Worm (Caenorhabditis elegans) whole organism, L4 larva: Measurements from ENCODE around the gene F46F5.8.
"Not testable (repeated sequence)": the region's sequence is repeated elsewhere in the genome, so short reads cannot be mapped to it uniquely, and the experiment has no call there.

ENCODE experiments used
- D1046.2 ChIP-seq: fragments of 200-800 bp; sonication (Bioruptor generic); IDR thresholded peaks from 2 replicates; pipeline ENCODE4 v1.3.6; 2022; ENCODE audit warnings: missing genetic modification characterization, missing compliant biosample characterization
- F10B5.3 ChIP-seq: sonication (generic microtip); optimal IDR thresholded peaks from 2 replicates; lab custom pipeline; 2016; ENCODE audit warnings: mild to moderate bottlenecking, missing genetic modification characterization, missing compliant biosample characterization
- T26A8.4 ChIP-seq: fragments of 200-800 bp; sonication (Bioruptor generic); IDR thresholded peaks from 2 replicates; pipeline ENCODE4 v1.3.6; 2022; ENCODE audit warnings: missing genetic modification characterization, missing compliant biosample characterization
- Y5F2A.4 ChIP-seq: fragments of 200-800 bp; sonication (Bioruptor generic); optimal IDR thresholded peaks from 2 replicates; lab custom pipeline; 2018; ENCODE audit warnings: mild to moderate bottlenecking, missing genetic modification characterization, missing compliant biosample characterization
- ZK337.2 ChIP-seq: fragments of 200-800 bp; sonication (Bioruptor generic); IDR thresholded peaks from 2 replicates; pipeline ENCODE4 v1.3.6; 2022; ENCODE audit warnings: missing genetic modification reagents, missing genetic modification characterization, missing compliant biosample characterization
- aha-1 ChIP-seq: fragments of 150-350 bp; peaks from one replicate; lab custom pipeline; 2014; ENCODE audit warnings: missing biosample characterization, missing genetic modification characterization
- ceh-32 ChIP-seq: sonication (generic microtip); optimal IDR thresholded peaks from 2 replicates; lab custom pipeline; 2016; ENCODE audit warnings: mild to moderate bottlenecking, missing genetic modification characterization, missing compliant biosample characterization; ENCODE audit not compliant: poor library complexity
- ceh-62 ChIP-seq: sonication (generic microtip); optimal IDR thresholded peaks from 2 replicates; lab custom pipeline; 2017; ENCODE audit warnings: missing biosample characterization, missing genetic modification characterization
- ceh-82 ChIP-seq: sonication (generic microtip); optimal IDR thresholded peaks from 2 replicates; lab custom pipeline; 2017; ENCODE audit warnings: missing biosample characterization, missing genetic modification characterization
- ces-1 ChIP-seq: fragments of 150-350 bp; sonication (generic microtip); optimal IDR thresholded peaks from 4 replicates; lab custom pipeline; 2014; ENCODE audit warnings: missing biosample characterization, missing genetic modification reagents, missing genetic modification characterization
- ctbp-1 ChIP-seq: fragments of 200-800 bp; sonication (Bioruptor generic); IDR thresholded peaks from 2 replicates; pipeline ENCODE4 v1.3.6; 2022; ENCODE audit warnings: missing genetic modification reagents, missing genetic modification characterization, missing compliant biosample characterization
- dmd-6 ChIP-seq: fragments of 200-800 bp; sonication (Bioruptor generic); IDR thresholded peaks from 2 replicates; pipeline ENCODE4 v1.3.6; 2022; ENCODE audit warnings: missing genetic modification reagents, missing genetic modification characterization, missing compliant biosample characterization
- dmd-8 ChIP-seq: fragments of 200-800 bp; sonication (Bioruptor generic); IDR thresholded peaks from 2 replicates; pipeline ENCODE4 v1.3.6; 2022; ENCODE audit warnings: missing genetic modification characterization, missing compliant biosample characterization
- egl-27 ChIP-seq: sonication (generic microtip); optimal IDR thresholded peaks from 3 replicates; lab custom pipeline; 2017; ENCODE audit warnings: missing biosample characterization, missing genetic modification reagents, missing genetic modification characterization
- fkh-10 ChIP-seq: fragments of 150-350 bp; optimal IDR thresholded peaks from 2 replicates; lab custom pipeline; 2014; ENCODE audit warnings: missing biosample characterization, missing genetic modification reagents, missing genetic modification characterization
- gei-8 ChIP-seq: fragments of 200-800 bp; sonication (Bioruptor generic); optimal IDR thresholded peaks from 2 replicates; lab custom pipeline; 2018; ENCODE audit warnings: mild to moderate bottlenecking, missing genetic modification characterization, missing compliant biosample characterization
- lin-1 ChIP-seq: fragments of 200-800 bp; sonication (Bioruptor generic); IDR thresholded peaks from 2 replicates; pipeline ENCODE4 v1.3.6; 2022; ENCODE audit warnings: missing genetic modification reagents, missing genetic modification characterization, missing compliant biosample characterization
- lin-38 ChIP-seq: fragments of 200-800 bp; sonication (Bioruptor generic); IDR thresholded peaks from 2 replicates; pipeline ENCODE4 v1.3.6; 2022; ENCODE audit warnings: missing genetic modification reagents, missing genetic modification characterization, missing compliant biosample characterization
- lsy-2 ChIP-seq, 2 experiments: fragments of 150-350 bp in 1 of 2; sonication (generic microtip) in 1 of 2; optimal IDR thresholded peaks; 2 replicates each; lab custom pipeline; 2014 to 2017; ENCODE audit warnings: missing biosample characterization in 2 of 2, missing genetic modification characterization in 2 of 2
- mdl-1 ChIP-seq, 2 experiments: fragments of 150-350 bp in 1 of 2; sonication (generic microtip) in 1 of 2; optimal IDR thresholded peaks; 2 replicates each; lab custom pipeline; 2014 to 2017; ENCODE audit warnings: missing biosample characterization in 2 of 2, missing genetic modification characterization in 2 of 2
- mdt-29 ChIP-seq: fragments of 200-800 bp; sonication (Bioruptor generic); IDR thresholded peaks from 2 replicates; pipeline ENCODE4 v1.3.6; 2022; ENCODE audit warnings: missing genetic modification reagents, missing genetic modification characterization, missing compliant biosample characterization
- mxl-3 ChIP-seq: fragments of 200-800 bp; sonication (Bioruptor generic); optimal IDR thresholded peaks from 2 replicates; lab custom pipeline; 2018; ENCODE audit warnings: mild to moderate bottlenecking, missing genetic modification characterization, missing compliant biosample characterization
- nhr-11 ChIP-seq: fragments of 150-350 bp; optimal IDR thresholded peaks from 2 replicates; lab custom pipeline; 2014; ENCODE audit warnings: missing biosample characterization, missing genetic modification characterization
- nhr-237 ChIP-seq: sonication (generic microtip); optimal IDR thresholded peaks from 2 replicates; lab custom pipeline; 2017; ENCODE audit warnings: missing biosample characterization, missing genetic modification characterization
- nhr-28 ChIP-seq: fragments of 150-350 bp; optimal IDR thresholded peaks from 2 replicates; lab custom pipeline; 2014; ENCODE audit warnings: missing biosample characterization, missing genetic modification characterization
- nhr-41 ChIP-seq: fragments of 200-800 bp; sonication (Bioruptor generic); IDR thresholded peaks from 2 replicates; pipeline ENCODE4 v1.3.6; 2022; ENCODE audit warnings: missing genetic modification reagents, missing genetic modification characterization, missing compliant biosample characterization
- nhr-48 ChIP-seq: sonication (generic microtip); optimal IDR thresholded peaks from 2 replicates; lab custom pipeline; 2016; ENCODE audit warnings: mild to moderate bottlenecking, missing genetic modification characterization, missing compliant biosample characterization
- nhr-77 ChIP-seq: fragments of 150-350 bp; optimal IDR thresholded peaks from 2 replicates; lab custom pipeline; 2014; ENCODE audit warnings: missing biosample characterization, missing genetic modification characterization
- pqm-1 ChIP-seq: sonication (generic microtip); optimal IDR thresholded peaks from 2 replicates; lab custom pipeline; 2017; ENCODE audit warnings: missing biosample characterization, missing genetic modification characterization
- spr-3 ChIP-seq: fragments of 200-800 bp; sonication (Bioruptor generic); optimal IDR thresholded peaks from 2 replicates; lab custom pipeline; 2018; ENCODE audit warnings: mild to moderate bottlenecking, missing genetic modification characterization, missing compliant biosample characterization
- zfp-2 ChIP-seq: sonication (generic microtip); optimal IDR thresholded peaks from 2 replicates; lab custom pipeline; 2016; ENCODE audit warnings: mild to moderate bottlenecking, missing genetic modification characterization, missing compliant biosample characterization
- zfp-3 ChIP-seq: fragments of 200-800 bp; sonication (Bioruptor generic); conservative IDR thresholded peaks from 2 replicates; pipeline ENCODE4 v1.3.6; 2022; ENCODE audit warnings: missing genetic modification reagents, missing genetic modification characterization, missing compliant biosample characterization
- ztf-11 ChIP-seq: fragments of 150-350 bp; optimal IDR thresholded peaks from 2 replicates; lab custom pipeline; 2014; ENCODE audit warnings: missing biosample characterization, missing genetic modification characterization

F46F5.8 gene

ce11 chrII:843971-844370 is 22.6 kb upstream of the F46F5.8 start, which contains the start of gene F28A10.4:
TSS of gene F28A10.4 (plus strand) at chrII:844271.
- no peak for TF ChIP-seq ztf-11 (tag; lab: Kevin White, UChicago)
- TF ChIP-seq, all 104 proteins: peak for 0

ce11 chrII:840131-840530 is 18.7 kb upstream of the F46F5.8 start, which contains the start of gene clc-33:
TSS of gene clc-33 (plus strand) at chrII:840431.
- TF ChIP-seq lsy-2 (tag; optimal IDR thresholded peaks at IDR 0.05; lab: Kevin White, UChicago) (no peak), nhr-11 (tag; lab: Kevin White, UChicago) (no peak), nhr-48 (tag; lab: Kevin White, UChicago) (no peak), nhr-41 (GFP tag; lab: Robert Waterston, UW) (no peak), ceh-62 (tag; lab: Kevin White, UChicago) (no peak)
- TF ChIP-seq, all 104 proteins: peak for 0

ce11 chrII:838414-838813 is 17.0 kb upstream of the F46F5.8 start, which contains the start of gene F28A10.8:
TSS of gene F28A10.8 (minus strand) at chrII:838514.
- TF ChIP-seq pqm-1, result no peak
- no peak for TF ChIP-seq lin-38
- no peak for TF ChIP-seq F10B5.3 (tag; lab: Kevin White, UChicago)
- TF ChIP-seq nhr-237, result no peak
- TF ChIP-seq ceh-32 (tag; lab: Kevin White, UChicago), result no peak
- TF ChIP-seq zfp-3 (GFP tag; lab: Robert Waterston, UW), result no peak
- TF ChIP-seq ceh-82 (tag; lab: Kevin White, UChicago), result no peak
- no peak for TF ChIP-seq spr-3 (GFP tag; lab: Kevin White, UChicago)
- TF ChIP-seq gei-8 (GFP tag; lab: Kevin White, UChicago), result no peak
- TF ChIP-seq lin-1 (GFP tag; lab: Robert Waterston, UW), result no peak

- TF ChIP-seq ctbp-1 (GFP tag; lab: Robert Waterston, UW) (no peak), aha-1 (tag; lab: Kevin White, UChicago) (peak; percentile 8), fkh-10 (no peak), mdl-1 (tag; optimal IDR thresholded peaks at IDR 0.05; lab: Kevin White, UChicago) (no peak), ces-1 (no peak), dmd-6 (GFP tag; lab: Robert Waterston, UW) (no peak)
Measured at ce11 chrII:825521-825920, 4.1 kb upstream of the F46F5.8 start, which contains the start of gene F28A10.1. TSS of gene F28A10.1 (plus strand) at chrII:825821.

DNA sequence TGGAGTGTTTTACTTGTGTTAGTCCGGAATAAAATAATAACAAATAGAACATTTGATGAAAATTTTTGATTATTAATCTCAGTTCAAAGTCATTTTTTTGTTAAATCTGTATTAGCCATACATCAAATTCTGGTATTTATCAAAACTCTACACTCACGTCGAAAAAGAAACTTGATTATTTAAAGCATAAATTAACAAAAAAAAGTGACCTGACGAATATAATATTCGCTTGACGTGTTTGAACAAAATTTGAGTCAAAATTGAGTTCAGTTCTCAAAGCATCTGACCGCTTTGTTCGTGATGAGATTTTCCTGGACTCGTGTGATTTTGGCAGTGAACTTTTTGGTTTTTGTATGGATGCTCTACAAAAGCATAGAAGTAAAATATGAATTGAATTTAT is 2.1 kb upstream of the F46F5.8 start, which contains the start of gene F46F5.10:
F46F5.10 (plus strand) TSS at position 301 of the 400 bp plus-strand sequence.
- TF ChIP-seq nhr-28 (tag; lab: Kevin White, UChicago) (no peak), nhr-77 (no peak), zfp-2 (tag; lab: Kevin White, UChicago) (no peak), aha-1 (tag; lab: Kevin White, UChicago) (no peak), mdt-29 (GFP tag; lab: Robert Waterston, UW) (no peak), ZK337.2 (GFP tag; lab: Robert Waterston, UW) (no peak), mxl-3 (GFP tag; lab: Kevin White, UChicago) (no peak), mdl-1 (tag; optimal IDR thresholded peaks at IDR 0.05; lab: Kevin White, UChicago) (no peak), egl-27 (tag; lab: Kevin White, UChicago) (no peak), lin-38 (no peak), T26A8.4 (GFP tag; lab: Robert Waterston, UW) (no peak), D1046.2 (GFP tag; lab: Robert Waterston, UW) (no peak), Y5F2A.4 (GFP tag; lab: Kevin White, UChicago) (no peak)

- TF ChIP-seq dmd-8; ZK337.2 (GFP tag; lab: Robert Waterston, UW); Y5F2A.4 (GFP tag; lab: Kevin White, UChicago): not testable (repeated sequence)
Measured at ce11 chrII:822730-823129, 1.3 kb upstream of the F46F5.8 start, which contains the start of gene msrp-4. TSS of gene msrp-4 (minus strand) at chrII:822830.
